Comparison of ENCODE assay signal across 3 worm cellular contexts in the genomic region with DNA sequence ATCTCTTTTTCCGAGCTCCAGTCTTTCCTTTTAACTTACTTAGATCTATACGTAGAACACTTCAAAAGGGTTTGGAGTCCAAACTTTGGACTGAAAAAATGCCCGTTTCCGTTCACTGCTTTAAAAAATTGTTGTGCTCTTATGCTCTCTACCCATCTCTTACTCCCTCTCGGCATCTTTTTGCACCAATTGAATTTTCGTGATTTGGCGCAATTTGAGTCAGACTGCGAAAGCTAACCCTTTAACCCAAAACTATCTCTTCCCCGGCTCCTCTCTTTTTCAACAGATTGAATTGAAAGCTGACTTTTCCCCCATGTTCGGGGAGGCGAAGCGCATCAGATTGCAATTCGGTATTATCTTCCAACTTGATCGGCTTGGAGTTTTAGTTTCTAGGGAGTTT.
A peak's percentile ranks its signal among the peaks of the same experiment; 100 is the strongest.
TF ChIP-seq lines count a peak whose summit lies in the region.

No protein-coding gene starts in this region.

TF ChIP-seq in whole organism, L1 larva, 84 proteins besides CTCF, POLR2A, EP300 and RAD21:
- no peak for TF ChIP-seq aha-1 (tag; optimal IDR thresholded peaks at IDR 0.05; lab: Kevin White, UChicago)
- TF ChIP-seq fkh-10 (GFP tag; optimal IDR thresholded peaks at IDR 0.05; lab: Kevin White, UChicago): peak; percentile 59
- TF ChIP-seq fkh-8 (tag; optimal IDR thresholded peaks at IDR 0.05; lab: Kevin White, UChicago): no peak
- no peak for TF ChIP-seq nhr-19 (GFP tag; conservative IDR thresholded peaks at IDR 0.05; lab: Robert Waterston, UW)
- no peak for TF ChIP-seq lin-15B (tag; optimal IDR thresholded peaks at IDR 0.05; lab: Kevin White, UChicago)
- TF ChIP-seq zip-4 (GFP tag; optimal IDR thresholded peaks at IDR 0.05; lab: Kevin White, UChicago): no peak
- TF ChIP-seq lin-39 (tag; optimal IDR thresholded peaks at IDR 0.05; lab: Kevin White, UChicago): no peak
- no peak for TF ChIP-seq efl-3 (GFP tag; optimal IDR thresholded peaks at IDR 0.05; lab: Kevin White, UChicago)
- peak; percentile 23 for TF ChIP-seq ces-1 (GFP tag; optimal IDR thresholded peaks at IDR 0.05; lab: Kevin White, UChicago)
- no peak for TF ChIP-seq jun-1 (tag; optimal IDR thresholded peaks at IDR 0.05; lab: Kevin White, UChicago)
- no peak for TF ChIP-seq ztf-11 (tag; optimal IDR thresholded peaks at IDR 0.05; lab: Kevin White, UChicago)
- TF ChIP-seq tbx-2 (tag; optimal IDR thresholded peaks at IDR 0.05; lab: Kevin White, UChicago): no peak
- no peak for TF ChIP-seq C04F5.9 (tag; optimal IDR thresholded peaks at IDR 0.05; lab: Kevin White, UChicago)
- TF ChIP-seq ceh-82 (tag; optimal IDR thresholded peaks at IDR 0.05; lab: Kevin White, UChicago): no peak

TF ChIP-seq in whole organism, late embryonic, 69 proteins besides CTCF, POLR2A, EP300 and RAD21:
- TF ChIP-seq elt-4 (tag; optimal IDR thresholded peaks at IDR 0.05; lab: Kevin White, UChicago) (no peak), unc-42 (tag; optimal IDR thresholded peaks at IDR 0.05; lab: Kevin White, UChicago) (peak; percentile 45), zip-5 (tag; optimal IDR thresholded peaks at IDR 0.05; lab: Kevin White, UChicago) (no peak)

TF ChIP-seq in whole organism, mixed stage, embryonic, 35 proteins besides CTCF, POLR2A, EP300 and RAD21:
- TF ChIP-seq ces-1 (GFP tag; optimal IDR thresholded peaks at IDR 0.05; lab: Kevin White, UChicago) (peak; percentile 80), nhr-2 (tag; optimal IDR thresholded peaks at IDR 0.05; lab: Kevin White, UChicago) (no peak), snpc-4 (tag; optimal IDR thresholded peaks at IDR 0.05; lab: Kevin White, UChicago) (no peak), cnd-1 (tag; optimal IDR thresholded peaks at IDR 0.05; lab: Kevin White, UChicago) (no peak)
